Fruit fly (Drosophila melanogaster): ENCODE results near the gene RpL5.
A peak's percentile ranks its signal among the peaks of the same experiment; 100 is the strongest.

The RpL5 gene

DNA sequence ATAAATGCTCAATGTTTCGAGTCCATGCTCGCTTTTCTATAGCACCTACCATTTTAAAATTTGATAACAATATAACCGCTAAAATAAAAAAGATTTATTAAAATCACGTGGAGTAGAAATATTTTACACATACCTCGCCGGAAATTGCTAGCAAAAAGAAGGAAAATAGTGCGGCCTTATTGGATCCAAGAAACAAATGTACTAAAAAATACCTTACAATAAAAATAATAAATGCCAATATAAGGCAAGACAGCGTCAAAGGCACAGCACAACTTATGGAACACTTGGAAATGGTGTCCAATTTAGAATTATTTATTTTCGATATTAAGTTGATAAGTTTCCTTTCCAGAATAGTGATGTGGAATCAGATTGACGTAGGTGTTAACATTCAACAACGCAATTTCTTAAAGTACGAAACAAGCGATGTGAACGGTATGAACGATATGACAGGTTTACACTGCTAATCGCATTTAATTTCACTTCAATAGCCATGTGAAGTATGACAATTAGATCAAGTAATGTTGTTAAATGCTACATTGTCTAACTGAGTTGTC lies at the start of gene RpL5:
TSS of gene RpL5 (minus strand) at position 397 of the 554 bp plus-strand sequence.
- TF ChIP-seq vri (GFP tag; optimal IDR thresholded peaks at IDR 0.05) (no peak), lz (GFP tag; optimal IDR thresholded peaks at IDR 0.05) (peak; percentile 7), CG6792 (GFP tag; optimal IDR thresholded peaks at IDR 0.05) (no peak), Eip75B (GFP tag; optimal IDR thresholded peaks at IDR 0.05) (no peak), fkh (GFP tag; optimal IDR thresholded peaks at IDR 0.05) (no peak), CG15336 (GFP tag; IDR thresholded peaks at IDR 0.05) (no peak), CG11294 (GFP tag; IDR thresholded peaks at IDR 0.05) (no peak), CG11902 (GFP tag; optimal IDR thresholded peaks at IDR 0.05) (no peak), acj6 (GFP tag; optimal IDR thresholded peaks at IDR 0.05) (no peak), CG8319 (GFP tag; optimal IDR thresholded peaks at IDR 0.05) (no peak), cyc (GFP tag; optimal IDR thresholded peaks at IDR 0.05) (peak; percentile 1), Met (GFP tag; optimal IDR thresholded peaks at IDR 0.05) (peak; percentile 26), CG32006 (GFP tag; optimal IDR thresholded peaks at IDR 0.05) (no peak), CG10631 (GFP tag; optimal IDR thresholded peaks at IDR 0.05) (no peak), Ets96B (tag; optimal IDR thresholded peaks at IDR 0.05) (no peak), Lpt (GFP tag; optimal IDR thresholded peaks at IDR 0.05) (no peak), fd85E (GFP tag; optimal IDR thresholded peaks at IDR 0.05) (no peak), CG3919 (GFP tag; optimal IDR thresholded peaks at IDR 0.05) (no peak), CG34406 (GFP tag; optimal IDR thresholded peaks at IDR 0.05) (no peak), CG6808 (GFP tag; optimal IDR thresholded peaks at IDR 0.05) (no peak), ss (GFP tag; optimal IDR thresholded peaks at IDR 0.05) (peak; percentile 1 to 24), Hr4 (GFP tag; optimal IDR thresholded peaks at IDR 0.05) (no peak), Hr39 (GFP tag; optimal IDR thresholded peaks at IDR 0.05) (peak; percentile 50), salr (GFP tag; optimal IDR thresholded peaks at IDR 0.05) (peak in 1 of 2 experiments; percentile 56), topi (GFP tag; optimal IDR thresholded peaks at IDR 0.05) (peak; percentile 40), CG8632 (GFP tag; optimal IDR thresholded peaks at IDR 0.05) (peak; percentile 2), Blimp-1 (GFP tag; optimal IDR thresholded peaks at IDR 0.05) (no peak), Sox14 (GFP tag; optimal IDR thresholded peaks at IDR 0.05) (peak; percentile 41), esn (GFP tag; optimal IDR thresholded peaks at IDR 0.05) (no peak), Ets21C (GFP tag; optimal IDR thresholded peaks at IDR 0.05) (peak; percentile 10), eg (GFP tag; IDR thresholded peaks at IDR 0.05) (no peak; the same call in 2 of the 3 replicates), CG6854 (GFP tag; optimal IDR thresholded peaks at IDR 0.05) (no peak), spab (GFP tag; optimal IDR thresholded peaks at IDR 0.05) (no peak), CG9139 (GFP tag; optimal IDR thresholded peaks at IDR 0.05) (peak; percentile 26), CG3032 (tag; optimal IDR thresholded peaks at IDR 0.05) (peak; percentile 26), svp (GFP tag) (peak; percentile 64), OdsH (GFP tag; optimal IDR thresholded peaks at IDR 0.05) (peak; percentile 15), Smox (GFP tag; optimal IDR thresholded peaks at IDR 0.05) (no peak), Sox102F (GFP tag; optimal IDR thresholded peaks at IDR 0.05) (peak; percentile 30), Eip93F (GFP tag; optimal IDR thresholded peaks at IDR 0.05) (no peak), fd59A (GFP tag; optimal IDR thresholded peaks at IDR 0.05) (no peak), CG1621 (tag; optimal IDR thresholded peaks at IDR 0.05) (peak; percentile 35), CG6163 (GFP tag; IDR thresholded peaks at IDR 0.05) (no peak), CG7368 (GFP tag; optimal IDR thresholded peaks at IDR 0.05) (no peak), CG16779 (tag; optimal IDR thresholded peaks at IDR 0.05) (no peak), CG31627 (GFP tag; optimal IDR thresholded peaks at IDR 0.05) (peak; percentile 35), dsx (GFP tag; optimal IDR thresholded peaks at IDR 0.05; ENCODE audit: poor library complexity, severe bottlenecking) (no peak), pdm3 (GFP tag; optimal IDR thresholded peaks at IDR 0.05) (peak; percentile 23), achi (GFP tag; optimal IDR thresholded peaks at IDR 0.05) (peak; percentile 3)
